Worm (Caenorhabditis elegans): ENCODE results near the gene tftc-1.

Gene tftc-1

DNA sequence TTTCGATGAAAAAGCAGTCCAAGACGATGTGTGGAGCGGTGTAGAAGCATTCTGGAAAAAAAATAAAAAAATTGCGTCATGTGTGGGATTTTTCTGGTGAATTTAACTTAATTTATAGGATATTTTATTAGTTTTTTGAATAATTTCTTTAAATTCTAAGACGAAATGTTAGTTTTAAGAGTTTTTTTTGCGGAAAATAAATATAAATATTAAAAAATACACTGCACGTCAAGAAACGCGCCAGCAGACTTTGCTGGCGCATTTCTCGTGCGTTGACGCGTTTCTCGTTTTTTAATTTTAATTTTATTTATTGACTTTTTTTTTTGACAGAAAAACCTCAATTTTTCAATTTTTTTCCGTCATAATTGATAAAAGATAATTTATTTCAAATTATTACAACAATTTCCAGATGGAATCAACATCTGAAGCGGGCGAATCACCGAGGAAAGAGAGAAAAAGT is at the start of gene tftc-1, which contains the start of gene ppgn-1:
TSS of gene tftc-1 (plus strand) at position 410 of the 460 bp plus-strand sequence.
TSS of gene ppgn-1 (minus strand) at position 51 of the 460 bp plus-strand sequence.
- TF ChIP-seq drap-1 (GFP tag; optimal IDR thresholded peaks at IDR 0.05) (no peak), ceh-39 (tag; optimal IDR thresholded peaks at IDR 0.05) (no peak), lin-13 (tag; optimal IDR thresholded peaks at IDR 0.05) (peak; percentile 13), mep-1 (tag; optimal IDR thresholded peaks at IDR 0.05) (peak; percentile 28), lsy-2 (tag; optimal IDR thresholded peaks at IDR 0.05) (no peak), ces-1 (GFP tag; optimal IDR thresholded peaks at IDR 0.05) (peak; percentile 81), sem-2 (GFP tag; optimal IDR thresholded peaks at IDR 0.05) (no peak), nhr-28 (tag; optimal IDR thresholded peaks at IDR 0.05) (no peak)

ce11 chrIV:2300186-2300585 is 48.9 kb upstream of the tftc-1 start, which contains the start of gene lin-1:
TSS of gene lin-1 (minus strand) at chrIV:2300286.
- TF ChIP-seq unc-39 (tag; optimal IDR thresholded peaks at IDR 0.05) (no peak), cnd-1 (tag; optimal IDR thresholded peaks at IDR 0.05) (no peak), mep-1 (tag; optimal IDR thresholded peaks at IDR 0.05) (no peak), ham-2 (GFP tag; optimal IDR thresholded peaks at IDR 0.05) (no peak), ceh-83 (GFP tag; optimal IDR thresholded peaks at IDR 0.05) (no peak), nhr-28 (tag; optimal IDR thresholded peaks at IDR 0.05) (no peak), flh-1 (GFP tag; optimal IDR thresholded peaks at IDR 0.05) (no peak), lin-32 (GFP tag; optimal IDR thresholded peaks at IDR 0.05) (no peak)

ce11 chrIV:2306447-2306846 is 42.6 kb upstream of the tftc-1 start, which contains the start of gene mksr-2:
TSS of gene mksr-2 (minus strand) at chrIV:2306547.
- TF ChIP-seq snpc-4 (tag; optimal IDR thresholded peaks at IDR 0.05) (no peak), flh-1 (GFP tag; optimal IDR thresholded peaks at IDR 0.05) (no peak), mls-2 (tag; optimal IDR thresholded peaks at IDR 0.05) (no peak), tbx-8 (GFP tag; optimal IDR thresholded peaks at IDR 0.05) (no peak), hlh-1 (tag; optimal IDR thresholded peaks at IDR 0.05) (no peak), lin-32 (GFP tag; optimal IDR thresholded peaks at IDR 0.05) (no peak), unc-62 (GFP tag; optimal IDR thresholded peaks at IDR 0.05) (no peak), drap-1 (GFP tag; optimal IDR thresholded peaks at IDR 0.05) (no peak), ceh-39 (tag; optimal IDR thresholded peaks at IDR 0.05) (no peak), M03D4.4 (tag; optimal IDR thresholded peaks at IDR 0.05) (no peak), elt-1 (tag; optimal IDR thresholded peaks at IDR 0.05; ENCODE audit: borderline replicate concordance, insufficient read depth) (no peak), lin-13 (tag; optimal IDR thresholded peaks at IDR 0.05) (no peak), elt-3 (tag; optimal IDR thresholded peaks at IDR 0.05) (no peak), nhr-28 (tag; optimal IDR thresholded peaks at IDR 0.05) (no peak), pha-4 (tag; optimal IDR thresholded peaks at IDR 0.05) (no peak), ces-1 (GFP tag; optimal IDR thresholded peaks at IDR 0.05) (no peak)

DNA sequence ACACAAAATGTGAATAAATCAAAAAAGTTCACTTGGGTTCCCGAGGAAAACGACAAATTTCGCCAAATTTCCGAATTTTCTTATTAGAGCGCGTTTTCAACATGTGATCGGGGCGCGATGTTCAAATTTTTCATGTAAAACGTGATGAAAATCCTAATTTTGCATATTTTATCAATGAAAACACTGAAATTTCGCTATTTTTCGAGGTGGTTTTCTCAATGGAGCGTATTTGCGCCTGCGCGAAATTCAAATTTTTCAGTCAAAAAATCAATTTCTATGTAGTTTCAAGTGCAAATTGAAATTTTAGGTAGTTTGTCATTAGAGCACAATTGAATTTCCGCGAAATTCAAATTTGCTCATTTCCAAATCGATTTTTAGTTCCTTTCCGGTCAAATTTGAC is 41.7 kb upstream of the tftc-1 start:
- TF ChIP-seq sptf-1 (tag; optimal IDR thresholded peaks at IDR 0.05) (peak; percentile 21), mab-5 (tag; optimal IDR thresholded peaks at IDR 0.05) (no peak)

- TF ChIP-seq sptf-1 (tag; optimal IDR thresholded peaks at IDR 0.05) (no peak), mab-5 (tag; optimal IDR thresholded peaks at IDR 0.05) (no peak), zip-8 (tag; optimal IDR thresholded peaks at IDR 0.05) (peak; percentile 3)
Observed at ce11 chrIV:2308203-2308602, 40.9 kb upstream of the tftc-1 start.

ce11 chrIV:2311554-2311953 is 37.5 kb upstream of the tftc-1 start:
- no peak for TF ChIP-seq drap-1 (GFP tag; optimal IDR thresholded peaks at IDR 0.05)
- TF ChIP-seq snpc-4 (tag; optimal IDR thresholded peaks at IDR 0.05) = no peak
- TF ChIP-seq ceh-39 (tag; optimal IDR thresholded peaks at IDR 0.05) = no peak
- TF ChIP-seq bed-3 (GFP tag; optimal IDR thresholded peaks at IDR 0.05) = no peak
- TF ChIP-seq hlh-1 (tag; optimal IDR thresholded peaks at IDR 0.05) = no peak
- no peak for TF ChIP-seq unc-120 (tag; optimal IDR thresholded peaks at IDR 0.05; ENCODE audit: poor library complexity, severe bottlenecking)

Measured in whole organism, mixed stage, embryonic.